Fruit fly (Drosophila melanogaster): ENCODE measurements around the gene Pbp95.

DNA sequence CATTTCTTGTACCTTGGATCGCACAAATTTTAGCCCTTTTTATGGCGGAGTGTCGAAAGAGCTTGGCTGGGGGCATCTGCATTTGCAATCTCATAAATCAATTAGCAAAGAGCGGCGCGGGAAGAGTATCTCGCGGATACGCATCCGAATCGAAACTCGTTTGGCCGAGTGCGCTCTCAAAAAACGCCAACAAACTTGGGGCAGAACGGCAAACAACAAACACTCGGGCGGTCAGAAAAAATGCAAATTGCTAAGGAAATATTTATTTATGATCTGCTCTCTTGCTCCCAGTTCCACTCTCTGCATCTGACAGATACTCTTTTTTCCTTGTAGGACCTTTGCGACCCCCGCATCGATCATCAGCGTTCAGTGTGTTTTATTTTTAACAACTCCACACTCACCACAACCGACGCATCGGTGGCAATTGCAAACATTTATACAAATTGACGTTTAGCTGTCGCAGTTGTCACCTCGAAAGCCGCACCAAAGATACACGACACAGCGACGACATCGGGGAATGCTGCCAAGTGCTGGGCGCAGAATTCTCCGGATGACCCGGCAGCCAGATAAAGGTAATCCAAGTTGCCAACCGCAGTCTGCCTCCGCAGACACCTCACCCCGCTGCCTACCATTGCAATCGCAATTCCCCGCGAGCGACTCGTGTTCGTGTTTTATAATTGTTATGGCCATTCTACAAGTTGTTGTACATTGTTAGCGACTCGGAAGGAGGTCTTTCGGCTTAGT lies 44.5 kb upstream of the Pbp95 start:
- no peak for TF ChIP-seq fd96Ca (GFP tag; IDR thresholded peaks at IDR 0.05)
- peak; percentile 39 for TF ChIP-seq CG13204 (GFP tag; optimal IDR thresholded peaks at IDR 0.05)

Data from whole organism, pupa.